Worm (Caenorhabditis elegans) whole organism, L4 larva: ENCODE measurements around the gene Y58A7A.2.

Experiments
- F26F4.8 ChIP-seq: fragments of 200-800 bp; sonication (Bioruptor generic); conservative IDR thresholded peaks from 2 replicates; pipeline ENCODE4 v1.3.6; 2022; ENCODE audit warnings: missing genetic modification characterization, missing compliant biosample characterization
- F49E8.2 ChIP-seq: sonication (generic microtip); optimal IDR thresholded peaks from 2 replicates; lab custom pipeline; 2016; ENCODE audit warnings: missing compliant biosample characterization, mild to moderate bottlenecking, missing genetic modification characterization, borderline replicate concordance
- R02D3.7 ChIP-seq: fragments of 150-350 bp; sonication (generic microtip); optimal IDR thresholded peaks from 3 replicates; lab custom pipeline; 2014; ENCODE audit warnings: missing biosample characterization, missing genetic modification characterization
- Y5F2A.4 ChIP-seq: fragments of 200-800 bp; sonication (Bioruptor generic); optimal IDR thresholded peaks from 2 replicates; lab custom pipeline; 2018; ENCODE audit warnings: mild to moderate bottlenecking, missing genetic modification characterization, missing compliant biosample characterization
- ZK337.2 ChIP-seq: fragments of 200-800 bp; sonication (Bioruptor generic); IDR thresholded peaks from 2 replicates; pipeline ENCODE4 v1.3.6; 2022; ENCODE audit warnings: missing genetic modification reagents, missing genetic modification characterization, missing compliant biosample characterization
- aha-1 ChIP-seq: fragments of 150-350 bp; peaks from one replicate; lab custom pipeline; 2014; ENCODE audit warnings: missing biosample characterization, missing genetic modification characterization
- ama-1 ChIP-seq: fragments of 150-350 bp; optimal IDR thresholded peaks from 2 replicates; lab custom pipeline; 2014; ENCODE audit warnings: inconsistent platforms, mixed read lengths
- arid-1 ChIP-seq: fragments of 200-800 bp; sonication (Bioruptor generic); conservative IDR thresholded peaks from 2 replicates; pipeline ENCODE4 v1.3.6; 2022; ENCODE audit warnings: missing genetic modification reagents, missing genetic modification characterization, missing compliant biosample characterization
- ceh-62 ChIP-seq: sonication (generic microtip); optimal IDR thresholded peaks from 2 replicates; lab custom pipeline; 2017; ENCODE audit warnings: missing biosample characterization, missing genetic modification characterization
- ces-1 ChIP-seq: fragments of 150-350 bp; sonication (generic microtip); optimal IDR thresholded peaks from 4 replicates; lab custom pipeline; 2014; ENCODE audit warnings: missing biosample characterization, missing genetic modification reagents, missing genetic modification characterization
- cey-2 ChIP-seq: sonication (generic microtip); optimal IDR thresholded peaks from 3 replicates; lab custom pipeline; 2017; ENCODE audit warnings: missing genetic modification characterization, mild to moderate bottlenecking, missing compliant biosample characterization, antibody characterized with exemption, borderline replicate concordance; ENCODE audit not compliant: insufficient read depth
- daf-8 ChIP-seq: fragments of 200-800 bp; sonication (Bioruptor generic); IDR thresholded peaks from 2 replicates; pipeline ENCODE4 v1.3.6; 2022; ENCODE audit warnings: missing genetic modification characterization, missing compliant biosample characterization
- dpl-1 ChIP-seq: fragments of 150-350 bp; optimal IDR thresholded peaks from 2 replicates; lab custom pipeline; 2014; ENCODE audit warnings: missing biosample characterization, missing genetic modification reagents, missing genetic modification characterization
- duxl-1 ChIP-seq: sonication (generic microtip); optimal IDR thresholded peaks from 2 replicates; lab custom pipeline; 2016; ENCODE audit warnings: mild to moderate bottlenecking, missing genetic modification characterization, moderate library complexity, missing compliant biosample characterization; ENCODE audit not compliant: poor library complexity
- fkh-10 ChIP-seq: fragments of 150-350 bp; optimal IDR thresholded peaks from 2 replicates; lab custom pipeline; 2014; ENCODE audit warnings: missing biosample characterization, missing genetic modification reagents, missing genetic modification characterization
- hif-1 ChIP-seq, 2 experiments: sonication (generic microtip); optimal IDR thresholded peaks; 2 replicates each; lab custom pipeline; 2016 to 2017; ENCODE audit warnings: missing compliant biosample characterization in 2 of 2, missing genetic modification characterization in 2 of 2, missing genetic modification reagents in 2 of 2, missing genotype in 2 of 2, mild to moderate bottlenecking in 1 of 2
- hlh-11 ChIP-seq: fragments of 200-800 bp; sonication (Bioruptor generic); optimal IDR thresholded peaks from 2 replicates; lab custom pipeline; 2018; ENCODE audit warnings: mild to moderate bottlenecking, missing genetic modification characterization, missing compliant biosample characterization
- hmg-1.1 ChIP-seq: fragments of 200-800 bp; sonication (Bioruptor generic); IDR thresholded peaks from 2 replicates; pipeline ENCODE4 v1.3.6; 2022; ENCODE audit warnings: missing genetic modification reagents, missing genetic modification characterization, missing compliant biosample characterization
- jun-1 ChIP-seq: fragments of 150-350 bp; optimal IDR thresholded peaks from 2 replicates; lab custom pipeline; 2014; ENCODE audit warnings: missing biosample characterization, missing genetic modification reagents, missing genetic modification characterization
- lin-1 ChIP-seq: fragments of 200-800 bp; sonication (Bioruptor generic); IDR thresholded peaks from 2 replicates; pipeline ENCODE4 v1.3.6; 2022; ENCODE audit warnings: missing genetic modification reagents, missing genetic modification characterization, missing compliant biosample characterization
- lin-13 ChIP-seq: fragments of 150-350 bp; optimal IDR thresholded peaks from 2 replicates; lab custom pipeline; 2014; ENCODE audit warnings: missing biosample characterization, missing genetic modification reagents, missing genetic modification characterization
- lin-39 ChIP-seq: fragments of 150-350 bp; optimal IDR thresholded peaks from 2 replicates; lab custom pipeline; 2014; ENCODE audit warnings: missing biosample characterization, missing genetic modification reagents, missing genetic modification characterization
- madf-5 ChIP-seq, 2 experiments: fragments of 200-800 bp; sonication (Bioruptor generic); IDR thresholded peaks; 2 replicates each; pipeline ENCODE4 v1.3.6; 2022; ENCODE audit warnings: missing compliant biosample characterization in 2 of 2, missing genetic modification characterization in 2 of 2
- nhr-10 ChIP-seq: fragments of 150-350 bp; optimal IDR thresholded peaks from 2 replicates; lab custom pipeline; 2014; ENCODE audit warnings: missing biosample characterization, missing genetic modification characterization
- nhr-11 ChIP-seq: fragments of 150-350 bp; optimal IDR thresholded peaks from 2 replicates; lab custom pipeline; 2014; ENCODE audit warnings: missing biosample characterization, missing genetic modification characterization
- nhr-111 ChIP-seq: fragments of 200-800 bp; sonication (Bioruptor generic); optimal IDR thresholded peaks from 2 replicates; lab custom pipeline; 2018; ENCODE audit warnings: mild to moderate bottlenecking, missing genetic modification characterization, missing compliant biosample characterization
- nhr-237 ChIP-seq: sonication (generic microtip); optimal IDR thresholded peaks from 2 replicates; lab custom pipeline; 2017; ENCODE audit warnings: missing biosample characterization, missing genetic modification characterization
- nhr-28 ChIP-seq: fragments of 150-350 bp; optimal IDR thresholded peaks from 2 replicates; lab custom pipeline; 2014; ENCODE audit warnings: missing biosample characterization, missing genetic modification characterization
- nhr-48 ChIP-seq: sonication (generic microtip); optimal IDR thresholded peaks from 2 replicates; lab custom pipeline; 2016; ENCODE audit warnings: mild to moderate bottlenecking, missing genetic modification characterization, missing compliant biosample characterization
- nhr-77 ChIP-seq: fragments of 150-350 bp; optimal IDR thresholded peaks from 2 replicates; lab custom pipeline; 2014; ENCODE audit warnings: missing biosample characterization, missing genetic modification characterization
- saeg-2 ChIP-seq: fragments of 200-800 bp; sonication (Bioruptor generic); IDR thresholded peaks from 2 replicates; pipeline ENCODE4 v1.3.6; 2022; ENCODE audit warnings: missing genetic modification reagents, missing genetic modification characterization, missing compliant biosample characterization
- sdz-12 ChIP-seq: fragments of 200-800 bp; sonication (Bioruptor generic); optimal IDR thresholded peaks from 2 replicates; lab custom pipeline; 2018; ENCODE audit warnings: mild to moderate bottlenecking, missing genetic modification characterization, missing compliant biosample characterization
- skn-1 ChIP-seq: fragments of 150-350 bp; optimal IDR thresholded peaks from 2 replicates; lab custom pipeline; 2014; ENCODE audit warnings: missing biosample characterization, missing genetic modification characterization
- spr-1 ChIP-seq: sonication (generic microtip); optimal IDR thresholded peaks from 2 replicates; lab custom pipeline; 2016; ENCODE audit warnings: mild to moderate bottlenecking, missing genetic modification characterization, missing compliant biosample characterization
- spr-3 ChIP-seq: fragments of 200-800 bp; sonication (Bioruptor generic); optimal IDR thresholded peaks from 2 replicates; lab custom pipeline; 2018; ENCODE audit warnings: mild to moderate bottlenecking, missing genetic modification characterization, missing compliant biosample characterization
- tag-97 ChIP-seq: fragments of 200-800 bp; sonication (Bioruptor generic); IDR thresholded peaks from 2 replicates; pipeline ENCODE4 v1.3.6; 2022; ENCODE audit warnings: missing genetic modification characterization, missing compliant biosample characterization
- zag-1 ChIP-seq: fragments of 150-350 bp; optimal IDR thresholded peaks from 2 replicates; lab custom pipeline; 2014; ENCODE audit warnings: missing biosample characterization, missing genetic modification characterization
- zip-11 ChIP-seq: fragments of 200-800 bp; sonication (Bioruptor generic); IDR thresholded peaks from 2 replicates; pipeline ENCODE4 v1.3.6; 2022; ENCODE audit warnings: missing genetic modification characterization, missing compliant biosample characterization

The Y58A7A.2 gene

DNA sequence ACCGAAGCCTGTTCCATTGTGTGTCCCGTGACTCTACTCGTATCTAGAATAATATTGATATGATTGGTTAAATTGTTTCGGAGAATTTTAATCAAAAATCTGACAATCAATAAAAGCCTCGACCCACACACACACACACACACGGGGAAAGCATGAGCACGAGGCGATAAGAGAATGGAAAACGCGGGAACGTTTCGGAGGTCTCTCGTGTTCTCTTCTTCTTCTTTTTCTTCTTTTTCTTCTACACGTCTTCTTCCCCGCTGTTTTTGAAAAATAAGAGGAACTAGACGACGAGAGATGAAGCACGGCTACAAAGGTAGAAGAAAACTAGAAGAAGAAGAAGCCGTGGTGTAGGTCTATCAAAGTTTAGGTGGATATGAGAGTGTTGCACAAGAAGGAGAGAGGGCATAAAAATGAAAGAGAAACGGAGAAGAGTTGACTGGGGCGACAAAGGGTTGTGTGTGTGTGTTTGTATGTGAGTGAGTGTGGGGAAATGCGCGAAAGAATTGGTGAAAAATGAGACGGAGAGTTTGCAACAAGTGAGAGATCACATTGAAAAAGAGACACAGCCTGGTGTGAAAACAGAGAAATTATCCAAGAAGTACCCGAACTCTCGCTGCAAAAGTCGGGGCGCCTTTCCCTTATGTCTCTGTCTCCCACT, 7.1 kb downstream of the Y58A7A.2 start, which contains the start of gene mlk-1 (continued):
- TF ChIP-seq lin-39 (no peak), F49E8.2 (no peak), jun-1 (no peak), duxl-1 (no peak), nhr-237 (no peak), madf-5 (GFP tag; IDR thresholded peaks at IDR 0.05; lab: Robert Waterston, UW) (no peak), hif-1 (tag; optimal IDR thresholded peaks at IDR 0.05; lab: Kevin White, UChicago) (peak in 1 of 2 experiments; percentile 64), nhr-48 (tag; lab: Kevin White, UChicago) (peak; percentile 43), nhr-111 (GFP tag; lab: Kevin White, UChicago) (no peak), tag-97 (GFP tag; lab: Robert Waterston, UW) (no peak), dpl-1 (GFP tag; lab: Kevin White, UChicago) (peak; percentile 15), lin-1 (0 out of 2 replicates have a peak, but pooled peaks have one; percentile 18), hlh-11 (peak; percentile 77), aha-1 (tag; lab: Kevin White, UChicago) (peak; percentile 96), saeg-2 (GFP tag; lab: Robert Waterston, UW) (no peak), sdz-12 (no peak), lin-13 (GFP tag; lab: Kevin White, UChicago) (no peak), nhr-28 (tag; lab: Kevin White, UChicago) (peak; percentile 88), ZK337.2 (GFP tag; lab: Robert Waterston, UW) (no peak), spr-1 (tag; lab: Kevin White, UChicago) (peak; percentile 12), nhr-11 (tag; lab: Kevin White, UChicago) (peak; percentile 85), arid-1 (peak; percentile 44; the same call in 1 of the 2 replicates), spr-3 (GFP tag; lab: Kevin White, UChicago) (no peak), zip-11 (no peak), zag-1 (tag; lab: Kevin White, UChicago) (no peak), ces-1 (GFP tag; lab: Kevin White, UChicago) (no peak), daf-8 (GFP tag; lab: Robert Waterston, UW) (no peak), fkh-10 (GFP tag; lab: Kevin White, UChicago) (peak; percentile 63), nhr-10 (peak; percentile 36), hmg-1.1 (peak; percentile 56; the same call in 1 of the 2 replicates), Y5F2A.4 (GFP tag; lab: Kevin White, UChicago) (no peak), R02D3.7 (tag; lab: Kevin White, UChicago) (no peak), skn-1 (tag; lab: Kevin White, UChicago) (no peak), cey-2 (tag; lab: Kevin White, UChicago) (no peak)

DNA sequence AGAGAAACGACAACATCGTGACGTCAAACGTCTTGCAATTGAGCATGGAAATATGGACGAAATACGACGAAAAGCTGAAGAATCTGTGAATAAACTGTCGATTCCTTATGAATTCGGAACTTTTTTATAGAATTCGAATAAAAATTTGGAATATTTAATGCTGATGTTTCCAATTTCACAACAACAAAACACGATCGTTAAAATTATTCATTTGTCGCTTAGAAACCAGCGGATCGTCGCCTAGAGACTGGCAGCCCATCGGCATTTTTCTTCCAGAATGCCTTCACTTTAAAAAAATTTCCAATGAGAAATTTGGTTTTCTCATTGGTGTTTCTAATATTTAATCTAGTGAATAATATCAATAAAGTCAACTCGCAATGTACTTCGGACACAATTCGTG, 18.6 kb downstream of the Y58A7A.2 start, which contains the start of gene cwp-4:
TSS of gene cwp-4 (plus strand) at position 301 of the 400 bp plus-strand sequence.
- no peak for TF ChIP-seq ceh-62 (tag; lab: Kevin White, UChicago)
- no peak for TF ChIP-seq nhr-77 (tag; lab: Kevin White, UChicago)
- TF ChIP-seq madf-5 (GFP tag; IDR thresholded peaks at IDR 0.05; lab: Robert Waterston, UW) = no peak
- no peak for TF ChIP-seq F26F4.8 (GFP tag; lab: Robert Waterston, UW)
- no peak for TF ChIP-seq ces-1 (GFP tag; lab: Kevin White, UChicago)
- no peak for TF ChIP-seq arid-1

DNA sequence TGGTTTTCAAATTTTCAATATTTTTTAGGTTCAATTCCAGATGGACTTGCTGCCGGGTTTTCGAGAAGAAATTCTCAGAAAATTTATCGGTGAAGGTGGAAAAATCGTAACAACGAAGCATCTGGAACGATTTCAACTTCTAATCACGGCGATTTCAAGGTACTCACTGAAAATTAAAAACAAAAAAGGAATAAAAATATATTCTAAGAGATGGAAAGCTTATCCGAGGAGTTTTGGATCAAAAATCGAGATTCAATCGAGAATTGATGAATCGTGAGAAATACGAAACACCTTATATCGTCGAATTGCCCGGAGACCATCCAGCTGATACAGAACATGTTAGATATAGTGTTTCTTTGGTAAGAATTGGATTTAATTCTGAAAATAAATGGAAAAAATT, 19.7 kb downstream of the Y58A7A.2 start, which contains the start of gene K11D12.12:
TSS of gene K11D12.12 (plus strand) at position 29 of the 400 bp plus-strand sequence.
- TF ChIP-seq ama-1 (lab: Kevin White, UChicago) = no peak
- no peak for TF ChIP-seq spr-3 (GFP tag; lab: Kevin White, UChicago)
